Worm (Caenorhabditis elegans) whole organism, L3 larva: ENCODE results near the gene H35N09.1.

Experiments used
- R02D3.7 ChIP-seq: fragments of 150-350 bp; optimal IDR thresholded peaks from 2 replicates; lab custom pipeline; 2014; ENCODE audit warnings: missing biosample characterization, missing genetic modification characterization
- ZK546.5 ChIP-seq: sonication (generic microtip); optimal IDR thresholded peaks from 2 replicates; lab custom pipeline; 2017; ENCODE audit warnings: missing biosample characterization, missing genetic modification characterization
- aly-2 ChIP-seq: fragments of 150-350 bp; optimal IDR thresholded peaks from 2 replicates; lab custom pipeline; 2014; ENCODE audit warnings: missing biosample characterization, missing genetic modification characterization
- ceh-16 ChIP-seq: sonication (generic microtip); optimal IDR thresholded peaks from 2 replicates; lab custom pipeline; 2017; ENCODE audit warnings: missing biosample characterization, missing genetic modification characterization
- ceh-82 ChIP-seq: fragments of 150-350 bp; optimal IDR thresholded peaks from 2 replicates; lab custom pipeline; 2014; ENCODE audit warnings: missing biosample characterization, missing genetic modification characterization
- ceh-9 ChIP-seq: sonication (generic microtip); optimal IDR thresholded peaks from 2 replicates; lab custom pipeline; 2018; ENCODE audit warnings: missing biosample characterization, missing genetic modification characterization
- daf-12 ChIP-seq: fragments of 150-350 bp; optimal IDR thresholded peaks from 2 replicates; lab custom pipeline; 2014; ENCODE audit warnings: missing biosample characterization, missing genetic modification reagents, missing genetic modification characterization
- egl-27 ChIP-seq: sonication (generic microtip); optimal IDR thresholded peaks from 4 replicates; lab custom pipeline; 2017; ENCODE audit warnings: missing biosample characterization, missing genetic modification reagents, missing genetic modification characterization
- egl-5 ChIP-seq: fragments of 150-350 bp; optimal IDR thresholded peaks from 2 replicates; lab custom pipeline; 2017; ENCODE audit warnings: missing biosample characterization, missing genetic modification reagents, missing genetic modification characterization, inconsistent platforms
- elt-1 ChIP-seq: fragments of 150-350 bp; optimal IDR thresholded peaks from 2 replicates; lab custom pipeline; 2014; ENCODE audit warnings: missing biosample characterization, missing genetic modification characterization
- elt-2 ChIP-seq: sonication (generic microtip); optimal IDR thresholded peaks from 2 replicates; lab custom pipeline; 2016; ENCODE audit warnings: missing genetic modification reagents, mild to moderate bottlenecking, missing genetic modification characterization, missing compliant biosample characterization
- elt-3 ChIP-seq, 3 experiments: fragments of 150-350 bp in 1 of 3; sonication (generic microtip) in 2 of 3; optimal IDR thresholded peaks; 2 replicates in 2 of 3; 4 replicates in 1 of 3; lab custom pipeline; 2014 to 2017; ENCODE audit warnings: missing biosample characterization in 3 of 3, missing genetic modification characterization in 3 of 3
- eor-1 ChIP-seq, 2 experiments: fragments of 150-350 bp; optimal IDR thresholded peaks; 2 replicates each; lab custom pipeline; 2014 to 2018; ENCODE audit warnings: missing biosample characterization in 2 of 2, missing genetic modification characterization in 2 of 2
- fkh-10 ChIP-seq: sonication (generic microtip); optimal IDR thresholded peaks from 2 replicates; lab custom pipeline; 2017; ENCODE audit warnings: missing biosample characterization, missing genetic modification reagents, missing genetic modification characterization
- fkh-2 ChIP-seq: fragments of 150-350 bp; optimal IDR thresholded peaks from 2 replicates; lab custom pipeline; 2014; ENCODE audit warnings: missing biosample characterization, missing genetic modification reagents, missing genetic modification characterization
- fos-1 ChIP-seq: fragments of 150-350 bp; optimal IDR thresholded peaks from 2 replicates; lab custom pipeline; 2014; ENCODE audit warnings: missing biosample characterization, missing genetic modification characterization
- lin-15B ChIP-seq: fragments of 150-350 bp; optimal IDR thresholded peaks from 2 replicates; lab custom pipeline; 2014; ENCODE audit warnings: missing biosample characterization, missing genetic modification characterization
- lin-39 ChIP-seq: fragments of 150-350 bp; optimal IDR thresholded peaks from 2 replicates; lab custom pipeline; 2018; ENCODE audit warnings: missing biosample characterization, missing genetic modification reagents, missing genetic modification characterization
- lsy-12 ChIP-seq: sonication (generic microtip); optimal IDR thresholded peaks from 2 replicates; lab custom pipeline; 2016; ENCODE audit warnings: mild to moderate bottlenecking, missing genetic modification characterization, missing compliant biosample characterization
- mdl-1 ChIP-seq: fragments of 150-350 bp; optimal IDR thresholded peaks from 2 replicates; lab custom pipeline; 2014; ENCODE audit warnings: missing biosample characterization, missing genetic modification characterization
- nfya-1 ChIP-seq: sonication (generic microtip); optimal IDR thresholded peaks from 2 replicates; lab custom pipeline; 2017; ENCODE audit warnings: missing genetic modification characterization, mild to moderate bottlenecking, missing compliant biosample characterization, antibody characterized with exemption, moderate library complexity; ENCODE audit not compliant: insufficient read depth
- nhr-11 ChIP-seq: fragments of 150-350 bp; optimal IDR thresholded peaks from 2 replicates; lab custom pipeline; 2014; ENCODE audit warnings: missing biosample characterization, missing genetic modification characterization
- nhr-12 ChIP-seq: fragments of 150-350 bp; optimal IDR thresholded peaks from 2 replicates; lab custom pipeline; 2014; ENCODE audit warnings: missing biosample characterization, missing genetic modification characterization
- nhr-237 ChIP-seq: fragments of 150-350 bp; optimal IDR thresholded peaks from 2 replicates; lab custom pipeline; 2014; ENCODE audit warnings: missing biosample characterization, missing genetic modification characterization
- nhr-25 ChIP-seq: sonication (generic microtip); optimal IDR thresholded peaks from 2 replicates; lab custom pipeline; 2017; ENCODE audit warnings: missing biosample characterization, missing genetic modification characterization
- nhr-28 ChIP-seq: fragments of 150-350 bp; optimal IDR thresholded peaks from 2 replicates; lab custom pipeline; 2014; ENCODE audit warnings: missing biosample characterization, missing genetic modification characterization
- nhr-43 ChIP-seq: sonication (generic microtip); optimal IDR thresholded peaks from 2 replicates; lab custom pipeline; 2016; ENCODE audit warnings: mild to moderate bottlenecking, missing genetic modification characterization, missing compliant biosample characterization; ENCODE audit not compliant: poor library complexity, severe bottlenecking
- nhr-76 ChIP-seq: fragments of 150-350 bp; sonication (generic microtip); optimal IDR thresholded peaks from 5 replicates; lab custom pipeline; 2014; ENCODE audit warnings: missing biosample characterization, missing genetic modification characterization
- nhr-77 ChIP-seq: fragments of 150-350 bp; optimal IDR thresholded peaks from 2 replicates; lab custom pipeline; 2014; ENCODE audit warnings: missing biosample characterization, missing genetic modification characterization
- skn-1 ChIP-seq: fragments of 150-350 bp; optimal IDR thresholded peaks from 2 replicates; lab custom pipeline; 2014; ENCODE audit warnings: missing biosample characterization, missing genetic modification characterization
- unc-39 ChIP-seq: sonication (generic microtip); optimal IDR thresholded peaks from 4 replicates; lab custom pipeline; 2017; ENCODE audit warnings: missing biosample characterization, missing genetic modification characterization
- ztf-4 ChIP-seq: fragments of 150-350 bp; optimal IDR thresholded peaks from 2 replicates; lab custom pipeline; 2014; ENCODE audit warnings: missing biosample characterization, missing genetic modification characterization

The H35N09.1 gene

ce11 chrX:8582767-8583360 lies 22.3 kb upstream of the H35N09.1 start:
- TF ChIP-seq nhr-11 (peak; percentile 21), fkh-2 (tag; lab: Kevin White, UChicago) (no peak)

- TF ChIP-seq fkh-2 (tag; lab: Kevin White, UChicago) = no peak
- TF ChIP-seq elt-1 = peak; percentile 51
- TF ChIP-seq lsy-12 (tag; lab: Kevin White, UChicago) = no peak
- no peak for TF ChIP-seq elt-2 (tag; lab: Kevin White, UChicago)
- no peak for TF ChIP-seq egl-5
- no peak for TF ChIP-seq unc-39 (tag; lab: Kevin White, UChicago)
- TF ChIP-seq nhr-76 (tag; lab: Kevin White, UChicago) = no peak
- no peak for TF ChIP-seq nhr-11
- TF ChIP-seq elt-3 (tag; optimal IDR thresholded peaks at IDR 0.05; lab: Kevin White, UChicago) = no peak
- peak; percentile 59 for TF ChIP-seq nhr-25 (tag; lab: Kevin White, UChicago)
- no peak for TF ChIP-seq nhr-28 (tag; lab: Kevin White, UChicago)
- TF ChIP-seq, all 47 proteins: peak for 2
Measured at ce11 chrX:8584825-8585384, 20.2 kb upstream of the H35N09.1 start.

ce11 chrX:8585837-8586236 lies 19.3 kb upstream of the H35N09.1 start, which contains the start of gene F18E9.3:
TSS of gene F18E9.3 (plus strand) at chrX:8586147.
- TF ChIP-seq R02D3.7 (tag; lab: Kevin White, UChicago) (no peak), ceh-9 (tag; lab: Kevin White, UChicago) (no peak), lin-39 (tag; lab: Kevin White, UChicago) (no peak), nhr-11 (no peak), fkh-2 (tag; lab: Kevin White, UChicago) (no peak), aly-2 (tag; lab: Kevin White, UChicago) (no peak), egl-5 (no peak), egl-27 (tag; lab: Kevin White, UChicago) (no peak), nhr-237 (no peak), nhr-25 (tag; lab: Kevin White, UChicago) (no peak), eor-1 (tag; optimal IDR thresholded peaks at IDR 0.05; lab: Kevin White, UChicago) (no peak), fkh-10 (no peak), ztf-4 (tag; lab: Kevin White, UChicago) (no peak), fos-1 (no peak), ceh-16 (no peak), nhr-12 (tag; lab: Kevin White, UChicago) (no peak), nhr-77 (no peak), skn-1 (tag; lab: Kevin White, UChicago) (no peak), lin-15B (tag; lab: Kevin White, UChicago) (no peak), nfya-1 (tag; lab: Kevin White, UChicago) (no peak)

- TF ChIP-seq lin-39 (tag; lab: Kevin White, UChicago) = no peak
- no peak for TF ChIP-seq lin-15B (tag; lab: Kevin White, UChicago)
- TF ChIP-seq mdl-1 = no peak
- TF ChIP-seq nhr-43 (tag; lab: Kevin White, UChicago) = no peak
- no peak for TF ChIP-seq ceh-82 (tag; lab: Kevin White, UChicago)
- no peak for TF ChIP-seq elt-2 (tag; lab: Kevin White, UChicago)
- no peak for TF ChIP-seq daf-12
- no peak for TF ChIP-seq lsy-12 (tag; lab: Kevin White, UChicago)
- TF ChIP-seq ZK546.5 (tag; lab: Kevin White, UChicago) = no peak
- TF ChIP-seq nhr-11 = no peak
- TF ChIP-seq, all 47 proteins: peak for 0
Measured at ce11 chrX:8592881-8593280, 12.3 kb upstream of the H35N09.1 start, which contains the start of gene nlp-7. TSS of gene nlp-7 (plus strand) at chrX:8593181.

ce11 chrX:8597647-8598046 lies 7.5 kb upstream of the H35N09.1 start, which contains the start of gene F18E9.7:
TSS of gene F18E9.7 (minus strand) at chrX:8597747.
- no peak for TF ChIP-seq ceh-16
- TF ChIP-seq skn-1 (tag; lab: Kevin White, UChicago) = no peak
- TF ChIP-seq, all 47 proteins: peak for 0
